Worm (Caenorhabditis elegans) whole organism, midembryonic: ENCODE data around the gene col-97.

Source experiments
- flt-1 ChIP-seq: fragments of 200-800 bp; sonication (Bioruptor generic); IDR thresholded peaks from 2 replicates; pipeline ENCODE4 v1.3.6; 2022; ENCODE audit warnings: missing genetic modification characterization, missing compliant biosample characterization
- tab-1 ChIP-seq: fragments of 200-800 bp; sonication (Bioruptor generic); IDR thresholded peaks from 2 replicates; pipeline ENCODE4 v1.3.6; 2022; ENCODE audit warnings: missing genetic modification characterization, missing compliant biosample characterization
- ztf-23 ChIP-seq: fragments of 200-800 bp; sonication (Bioruptor generic); IDR thresholded peaks from 2 replicates; pipeline ENCODE4 v1.3.6; 2022; ENCODE audit warnings: missing genetic modification reagents, missing genetic modification characterization, missing compliant biosample characterization

ce11 chrIII:13020741-13021140 is 27.2 kb upstream of the col-97 start, which contains the start of gene cyp-13A11:
- TF ChIP-seq flt-1 (no peak), ztf-23 (no peak), tab-1 (GFP tag; lab: Robert Waterston, UW) (no peak)
